Worm (Caenorhabditis elegans) whole organism, L3 larva: ENCODE results near the gene B0462.4.
A peak's percentile ranks its signal among the peaks of the same experiment; 100 is the strongest.

Source experiments
- R02D3.7 ChIP-seq: fragments of 150-350 bp; optimal IDR thresholded peaks from 2 replicates; lab custom pipeline; 2014; ENCODE audit warnings: missing biosample characterization, missing genetic modification characterization
- ZK546.5 ChIP-seq: sonication (generic microtip); optimal IDR thresholded peaks from 2 replicates; lab custom pipeline; 2017; ENCODE audit warnings: missing biosample characterization, missing genetic modification characterization
- aly-2 ChIP-seq: fragments of 150-350 bp; optimal IDR thresholded peaks from 2 replicates; lab custom pipeline; 2014; ENCODE audit warnings: missing biosample characterization, missing genetic modification characterization
- ama-1 ChIP-seq: fragments of 150-350 bp; optimal IDR thresholded peaks from 2 replicates; lab custom pipeline; 2018
- ceh-16 ChIP-seq: sonication (generic microtip); optimal IDR thresholded peaks from 2 replicates; lab custom pipeline; 2017; ENCODE audit warnings: missing biosample characterization, missing genetic modification characterization
- ceh-28 ChIP-seq: fragments of 150-350 bp; optimal IDR thresholded peaks from 2 replicates; lab custom pipeline; 2014; ENCODE audit warnings: missing biosample characterization, missing genetic modification reagents, missing genetic modification characterization
- ceh-82 ChIP-seq: fragments of 150-350 bp; optimal IDR thresholded peaks from 2 replicates; lab custom pipeline; 2014; ENCODE audit warnings: missing biosample characterization, missing genetic modification characterization
- ceh-9 ChIP-seq: sonication (generic microtip); optimal IDR thresholded peaks from 2 replicates; lab custom pipeline; 2018; ENCODE audit warnings: missing biosample characterization, missing genetic modification characterization
- daf-12 ChIP-seq: fragments of 150-350 bp; optimal IDR thresholded peaks from 2 replicates; lab custom pipeline; 2014; ENCODE audit warnings: missing biosample characterization, missing genetic modification reagents, missing genetic modification characterization
- egl-27 ChIP-seq: sonication (generic microtip); optimal IDR thresholded peaks from 4 replicates; lab custom pipeline; 2017; ENCODE audit warnings: missing biosample characterization, missing genetic modification reagents, missing genetic modification characterization
- egl-5 ChIP-seq: fragments of 150-350 bp; optimal IDR thresholded peaks from 2 replicates; lab custom pipeline; 2017; ENCODE audit warnings: missing biosample characterization, missing genetic modification reagents, missing genetic modification characterization, inconsistent platforms
- elt-1 ChIP-seq: fragments of 150-350 bp; optimal IDR thresholded peaks from 2 replicates; lab custom pipeline; 2014; ENCODE audit warnings: missing biosample characterization, missing genetic modification characterization
- elt-2 ChIP-seq: sonication (generic microtip); optimal IDR thresholded peaks from 2 replicates; lab custom pipeline; 2016; ENCODE audit warnings: missing genetic modification reagents, mild to moderate bottlenecking, missing genetic modification characterization, missing compliant biosample characterization
- elt-3 ChIP-seq, 3 experiments: fragments of 150-350 bp in 1 of 3; sonication (generic microtip) in 2 of 3; optimal IDR thresholded peaks; 2 replicates in 2 of 3; 4 replicates in 1 of 3; lab custom pipeline; 2014 to 2017; ENCODE audit warnings: missing biosample characterization in 3 of 3, missing genetic modification characterization in 3 of 3
- eor-1 ChIP-seq, 2 experiments: fragments of 150-350 bp; optimal IDR thresholded peaks; 2 replicates each; lab custom pipeline; 2014 to 2018; ENCODE audit warnings: missing biosample characterization in 2 of 2, missing genetic modification characterization in 2 of 2
- fkh-10 ChIP-seq: sonication (generic microtip); optimal IDR thresholded peaks from 2 replicates; lab custom pipeline; 2017; ENCODE audit warnings: missing biosample characterization, missing genetic modification reagents, missing genetic modification characterization
- fkh-2 ChIP-seq: fragments of 150-350 bp; optimal IDR thresholded peaks from 2 replicates; lab custom pipeline; 2014; ENCODE audit warnings: missing biosample characterization, missing genetic modification reagents, missing genetic modification characterization
- hmg-11 ChIP-seq: sonication (generic microtip); optimal IDR thresholded peaks from 2 replicates; lab custom pipeline; 2016; ENCODE audit warnings: missing genetic modification characterization, missing compliant biosample characterization
- jun-1 ChIP-seq: fragments of 150-350 bp; optimal IDR thresholded peaks from 2 replicates; lab custom pipeline; 2014; ENCODE audit warnings: missing biosample characterization, missing genetic modification reagents, missing genetic modification characterization
- lin-15B ChIP-seq: fragments of 150-350 bp; optimal IDR thresholded peaks from 2 replicates; lab custom pipeline; 2014; ENCODE audit warnings: missing biosample characterization, missing genetic modification characterization
- mdl-1 ChIP-seq: fragments of 150-350 bp; optimal IDR thresholded peaks from 2 replicates; lab custom pipeline; 2014; ENCODE audit warnings: missing biosample characterization, missing genetic modification characterization
- mml-1 ChIP-seq: fragments of 150-350 bp; sonication (generic microtip); optimal IDR thresholded peaks from 3 replicates; lab custom pipeline; 2014; ENCODE audit warnings: missing biosample characterization, missing genetic modification characterization
- nfya-1 ChIP-seq: sonication (generic microtip); optimal IDR thresholded peaks from 2 replicates; lab custom pipeline; 2017; ENCODE audit warnings: missing genetic modification characterization, mild to moderate bottlenecking, missing compliant biosample characterization, antibody characterized with exemption, moderate library complexity; ENCODE audit not compliant: insufficient read depth
- nhr-12 ChIP-seq: fragments of 150-350 bp; optimal IDR thresholded peaks from 2 replicates; lab custom pipeline; 2014; ENCODE audit warnings: missing biosample characterization, missing genetic modification characterization
- nhr-23 ChIP-seq: fragments of 150-350 bp; optimal IDR thresholded peaks from 2 replicates; lab custom pipeline; 2014; ENCODE audit warnings: missing biosample characterization, missing genetic modification reagents, missing genetic modification characterization
- nhr-25 ChIP-seq: sonication (generic microtip); optimal IDR thresholded peaks from 2 replicates; lab custom pipeline; 2017; ENCODE audit warnings: missing biosample characterization, missing genetic modification characterization
- nhr-28 ChIP-seq: fragments of 150-350 bp; optimal IDR thresholded peaks from 2 replicates; lab custom pipeline; 2014; ENCODE audit warnings: missing biosample characterization, missing genetic modification characterization
- nhr-43 ChIP-seq: sonication (generic microtip); optimal IDR thresholded peaks from 2 replicates; lab custom pipeline; 2016; ENCODE audit warnings: mild to moderate bottlenecking, missing genetic modification characterization, missing compliant biosample characterization; ENCODE audit not compliant: poor library complexity, severe bottlenecking
- nhr-67 ChIP-seq: fragments of 150-350 bp; optimal IDR thresholded peaks from 2 replicates; lab custom pipeline; 2014; ENCODE audit warnings: missing biosample characterization, missing genetic modification characterization
- nhr-76 ChIP-seq: fragments of 150-350 bp; sonication (generic microtip); optimal IDR thresholded peaks from 5 replicates; lab custom pipeline; 2014; ENCODE audit warnings: missing biosample characterization, missing genetic modification characterization
- nhr-77 ChIP-seq: fragments of 150-350 bp; optimal IDR thresholded peaks from 2 replicates; lab custom pipeline; 2014; ENCODE audit warnings: missing biosample characterization, missing genetic modification characterization
- pha-4 ChIP-seq: fragments of 150-350 bp; optimal IDR thresholded peaks from 2 replicates; lab custom pipeline; 2014; ENCODE audit warnings: missing biosample characterization, missing genetic modification reagents, missing genetic modification characterization
- pqm-1 ChIP-seq: fragments of 150-350 bp; optimal IDR thresholded peaks from 2 replicates; lab custom pipeline; 2017; ENCODE audit warnings: missing biosample characterization, missing genetic modification characterization, inconsistent platforms
- tbx-2 ChIP-seq: sonication (generic microtip); optimal IDR thresholded peaks from 2 replicates; lab custom pipeline; 2016; ENCODE audit warnings: mild to moderate bottlenecking, missing genetic modification characterization, missing compliant biosample characterization
- unc-39 ChIP-seq: sonication (generic microtip); optimal IDR thresholded peaks from 4 replicates; lab custom pipeline; 2017; ENCODE audit warnings: missing biosample characterization, missing genetic modification characterization
- unc-62 ChIP-seq: fragments of 150-350 bp; sonication (generic microtip); optimal IDR thresholded peaks from 4 replicates; lab custom pipeline; 2014; ENCODE audit warnings: missing biosample characterization, missing genetic modification reagents, missing genetic modification characterization
- ztf-11 ChIP-seq: fragments of 150-350 bp; optimal IDR thresholded peaks from 2 replicates; lab custom pipeline; 2014; ENCODE audit warnings: missing biosample characterization, missing genetic modification characterization
- ztf-4 ChIP-seq: fragments of 150-350 bp; optimal IDR thresholded peaks from 2 replicates; lab custom pipeline; 2014; ENCODE audit warnings: missing biosample characterization, missing genetic modification characterization

The B0462.4 gene

ce11 chrV:18331086-18331485 lies at the start of gene B0462.4:
B0462.4 (minus strand) TSS chrV:18331186.
- no peak for TF ChIP-seq ceh-16 (tag; lab: Kevin White, UChicago)
- TF ChIP-seq ama-1 = no peak
- no peak for TF ChIP-seq mdl-1 (tag; lab: Kevin White, UChicago)
- no peak for TF ChIP-seq hmg-11 (tag; lab: Kevin White, UChicago)
- no peak for TF ChIP-seq eor-1 (tag; optimal IDR thresholded peaks at IDR 0.05; lab: Kevin White, UChicago)
- TF ChIP-seq nhr-43 (tag; lab: Kevin White, UChicago) = no peak
- no peak for TF ChIP-seq ZK546.5 (tag; lab: Kevin White, UChicago)
- TF ChIP-seq mml-1 (tag; lab: Kevin White, UChicago) = no peak
- no peak for TF ChIP-seq egl-27 (tag; lab: Kevin White, UChicago)
- TF ChIP-seq nhr-12 (tag; lab: Kevin White, UChicago) = no peak
- no peak for TF ChIP-seq aly-2 (tag; lab: Kevin White, UChicago)
- no peak for TF ChIP-seq lin-15B (tag; lab: Kevin White, UChicago)
- TF ChIP-seq unc-62 (GFP tag; lab: Kevin White, UChicago) = no peak
- TF ChIP-seq egl-5 = no peak
- TF ChIP-seq daf-12 (tag; lab: Kevin White, UChicago) = no peak
- no peak for TF ChIP-seq nhr-28 (tag; lab: Kevin White, UChicago)
- no peak for TF ChIP-seq R02D3.7 (tag; lab: Kevin White, UChicago)

DNA sequence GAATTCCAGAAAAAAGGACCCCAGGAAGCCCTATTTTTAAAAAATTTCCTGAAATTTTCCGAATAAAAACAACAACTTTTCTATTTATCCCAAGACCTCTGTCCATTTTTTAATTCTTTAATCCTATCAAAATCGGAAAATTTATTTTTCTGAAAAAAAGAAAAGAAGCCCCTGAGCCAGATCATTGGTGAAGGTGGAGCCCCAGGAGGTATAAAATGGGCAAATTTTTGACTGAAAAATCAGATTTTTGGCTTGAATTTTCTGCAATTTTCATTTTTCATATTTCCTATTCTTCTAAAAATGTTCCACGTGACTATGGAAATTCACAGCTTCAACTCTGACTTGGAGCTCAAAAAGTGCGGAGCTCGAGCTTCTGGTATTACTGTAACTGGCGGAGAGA lies 47.8 kb upstream of the B0462.4 start, which contains the start of gene Y51A2B.8:
TSS of gene Y51A2B.8 (plus strand) at position 301 of the 400 bp plus-strand sequence.
- TF ChIP-seq nhr-23 (tag; lab: Kevin White, UChicago) (no peak), nhr-76 (tag; lab: Kevin White, UChicago) (no peak), elt-3 (tag; optimal IDR thresholded peaks at IDR 0.05; lab: Kevin White, UChicago) (no peak), aly-2 (tag; lab: Kevin White, UChicago) (no peak), fkh-10 (GFP tag; lab: Kevin White, UChicago) (no peak), fkh-2 (tag; lab: Kevin White, UChicago) (no peak), nhr-12 (tag; lab: Kevin White, UChicago) (no peak), ztf-11 (tag; lab: Kevin White, UChicago) (no peak), nhr-67 (tag; lab: Kevin White, UChicago) (no peak), elt-1 (tag; lab: Kevin White, UChicago) (no peak), unc-39 (tag; lab: Kevin White, UChicago) (no peak), ceh-82 (tag; lab: Kevin White, UChicago) (no peak), nhr-25 (tag; lab: Kevin White, UChicago) (no peak), tbx-2 (tag; lab: Kevin White, UChicago) (no peak), ceh-16 (tag; lab: Kevin White, UChicago) (no peak), nfya-1 (tag; lab: Kevin White, UChicago) (no peak)

DNA sequence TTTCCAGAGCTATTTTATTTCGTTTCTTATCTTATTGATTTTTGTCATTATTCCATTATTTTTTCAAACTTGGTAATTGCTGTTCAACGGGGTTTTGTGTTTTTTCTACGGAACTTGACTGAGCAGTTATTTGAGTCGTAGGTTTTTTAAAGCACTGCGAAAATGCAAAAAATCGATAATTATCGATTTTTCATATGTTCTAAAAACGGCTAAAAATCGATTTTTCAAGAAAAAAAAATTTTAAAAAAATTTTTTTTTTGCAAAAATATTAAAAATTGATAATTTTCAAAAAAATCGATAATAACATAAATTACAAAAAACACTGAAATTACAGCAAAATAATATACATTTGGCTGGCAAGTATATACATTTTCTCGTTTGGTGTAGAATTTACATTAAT lies 44.6 kb upstream of the B0462.4 start:
- TF ChIP-seq ceh-28 (peak; percentile 84), ceh-9 (tag; lab: Kevin White, UChicago) (no peak)

DNA sequence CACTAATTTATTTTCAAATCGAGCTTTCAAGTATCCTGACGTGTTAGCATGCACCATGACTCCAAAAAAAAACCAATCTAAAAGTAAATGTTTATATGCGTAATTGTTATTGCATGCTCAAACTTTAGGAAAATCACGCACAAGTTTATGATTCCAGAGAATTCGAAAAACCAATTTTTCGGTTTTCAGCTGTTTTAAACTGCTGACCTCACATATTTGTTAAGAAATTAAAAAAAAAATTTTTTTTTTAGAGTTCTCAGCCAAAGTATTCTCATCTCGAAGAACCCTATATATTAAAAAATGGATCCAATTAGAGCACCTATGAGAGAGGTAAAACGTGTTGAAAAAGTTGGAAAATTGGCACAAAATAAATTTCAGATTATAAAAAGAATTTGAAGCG lies 43.2 kb upstream of the B0462.4 start, which contains the start of gene Y51A2B.2:
TSS of gene Y51A2B.2 (plus strand) at position 301 of the 400 bp plus-strand sequence.
- TF ChIP-seq aly-2 (tag; lab: Kevin White, UChicago) (no peak), mml-1 (tag; lab: Kevin White, UChicago) (no peak), elt-1 (tag; lab: Kevin White, UChicago) (no peak), egl-5 (no peak), ztf-4 (no peak), hmg-11 (tag; lab: Kevin White, UChicago) (no peak), nhr-77 (tag; lab: Kevin White, UChicago) (no peak)

ce11 chrV:18371579-18371978 lies 40.6 kb upstream of the B0462.4 start, which contains the start of gene C08E8.4:
C08E8.4 (plus strand) TSS chrV:18371846.
- TF ChIP-seq jun-1 (tag; lab: Kevin White, UChicago) = peak; percentile 28
- TF ChIP-seq pha-4 (tag; lab: Kevin White, UChicago) = peak; percentile 75
- peak; percentile 67 for TF ChIP-seq elt-2
- peak; percentile 80 for TF ChIP-seq pqm-1 (tag; lab: Kevin White, UChicago)
- TF ChIP-seq eor-1 (tag; optimal IDR thresholded peaks at IDR 0.05; lab: Kevin White, UChicago) = no peak
